Worm (Caenorhabditis elegans): Measurements from ENCODE around the gene eat-3.

The eat-3 gene

DNA sequence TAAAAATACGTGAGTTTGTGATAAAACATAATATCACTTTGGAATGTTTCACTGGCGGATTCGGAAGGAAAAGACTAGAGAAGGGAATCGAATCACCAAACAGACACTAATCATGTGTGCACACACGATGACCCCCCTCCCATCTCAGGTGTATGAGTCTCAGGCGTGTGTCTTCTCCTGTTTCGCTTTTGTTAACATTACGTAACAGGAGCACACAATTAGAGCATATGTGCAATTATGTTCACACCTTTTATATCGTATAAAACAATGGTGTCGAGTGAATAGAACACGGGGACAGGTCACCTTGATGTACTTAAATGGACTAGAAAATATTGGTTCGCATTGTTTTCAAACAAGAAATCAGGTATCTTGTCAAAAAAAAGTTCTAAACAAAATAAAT lies 7.9 kb upstream of the eat-3 start:
- TF ChIP-seq ztf-11 (tag; optimal IDR thresholded peaks at IDR 0.05): no peak
- TF ChIP-seq M03D4.4 (tag; optimal IDR thresholded peaks at IDR 0.05): no peak
- TF ChIP-seq nhr-12 (tag; optimal IDR thresholded peaks at IDR 0.05): no peak
- no peak for TF ChIP-seq flh-1 (GFP tag; optimal IDR thresholded peaks at IDR 0.05)
- TF ChIP-seq zip-8 (tag; optimal IDR thresholded peaks at IDR 0.05): peak; percentile 72
- TF ChIP-seq lsy-2 (tag; optimal IDR thresholded peaks at IDR 0.05): no peak
- peak; percentile 93 for TF ChIP-seq nhr-2 (tag; optimal IDR thresholded peaks at IDR 0.05)
- peak; percentile 38 for TF ChIP-seq unc-39 (tag; optimal IDR thresholded peaks at IDR 0.05)
- peak; percentile 30 for TF ChIP-seq cnd-1 (tag; optimal IDR thresholded peaks at IDR 0.05)
- TF ChIP-seq pha-4 (tag; optimal IDR thresholded peaks at IDR 0.05): peak; percentile 2
- no peak for TF ChIP-seq sem-2 (GFP tag; optimal IDR thresholded peaks at IDR 0.05)
- no peak for TF ChIP-seq mab-5 (tag; optimal IDR thresholded peaks at IDR 0.05)
- TF ChIP-seq nhr-76 (tag; optimal IDR thresholded peaks at IDR 0.05): no peak
- TF ChIP-seq lin-13 (tag; optimal IDR thresholded peaks at IDR 0.05): no peak
- no peak for TF ChIP-seq drap-1 (GFP tag; optimal IDR thresholded peaks at IDR 0.05)
- TF ChIP-seq ceh-39 (tag; optimal IDR thresholded peaks at IDR 0.05): no peak
- no peak for TF ChIP-seq mls-2 (tag; optimal IDR thresholded peaks at IDR 0.05)
- TF ChIP-seq ham-2 (GFP tag; optimal IDR thresholded peaks at IDR 0.05): no peak

DNA sequence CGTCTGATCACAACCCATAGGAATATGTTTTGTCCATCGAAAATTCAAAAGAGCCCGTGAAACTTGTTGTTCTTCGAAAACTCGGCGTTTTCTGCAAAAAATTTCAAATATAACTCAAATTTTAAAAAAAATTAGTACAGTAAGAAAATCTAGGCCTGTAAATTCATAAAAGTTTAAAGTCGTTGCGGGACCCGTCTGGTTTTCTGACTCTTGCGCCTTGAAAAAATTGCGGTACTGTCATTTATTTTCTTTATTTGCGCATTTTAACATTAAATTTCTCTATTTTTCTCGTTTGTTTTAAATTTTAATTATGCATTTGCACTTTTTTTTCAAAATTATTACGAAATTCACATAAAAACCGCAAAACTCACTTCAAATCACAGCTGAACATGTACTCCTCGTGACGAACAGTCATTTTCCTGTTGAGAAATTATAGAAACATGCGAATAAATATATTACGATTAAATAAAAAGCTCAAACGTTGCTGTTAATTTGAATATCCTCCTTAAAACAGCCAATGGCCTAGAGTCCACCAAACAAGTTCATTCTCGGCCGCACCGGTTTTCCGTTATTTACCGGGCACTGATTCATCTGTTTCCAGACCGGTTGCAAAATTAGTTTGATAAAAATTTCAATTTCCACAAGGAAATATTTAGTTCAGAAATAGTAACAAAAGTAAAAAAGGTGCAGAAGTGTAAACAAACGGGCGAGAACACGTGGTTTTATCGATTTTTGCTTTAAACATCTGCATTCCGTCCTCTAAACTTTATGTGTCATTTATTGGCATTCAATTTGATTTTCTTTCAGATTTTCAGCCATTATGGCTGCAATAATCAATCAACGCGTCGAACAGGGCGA lies 5.4 kb upstream of the eat-3 start, which contains the start of the genes csa-1 and wdfy-2:
Gene csa-1, minus strand, starts transcription at position 669 of the 858 bp plus-strand sequence.
Gene wdfy-2, plus strand, starts transcription at position 808 of the 858 bp plus-strand sequence.
- TF ChIP-seq sem-2 (GFP tag; optimal IDR thresholded peaks at IDR 0.05) (no peak), ceh-83 (GFP tag; optimal IDR thresholded peaks at IDR 0.05) (no peak), mls-2 (tag; optimal IDR thresholded peaks at IDR 0.05) (no peak), snpc-4 (tag; optimal IDR thresholded peaks at IDR 0.05) (no peak), nhr-2 (tag; optimal IDR thresholded peaks at IDR 0.05) (no peak), lsy-2 (tag; optimal IDR thresholded peaks at IDR 0.05) (no peak), ham-2 (GFP tag; optimal IDR thresholded peaks at IDR 0.05) (no peak), unc-120 (tag; optimal IDR thresholded peaks at IDR 0.05; ENCODE audit: poor library complexity, severe bottlenecking) (no peak)

DNA sequence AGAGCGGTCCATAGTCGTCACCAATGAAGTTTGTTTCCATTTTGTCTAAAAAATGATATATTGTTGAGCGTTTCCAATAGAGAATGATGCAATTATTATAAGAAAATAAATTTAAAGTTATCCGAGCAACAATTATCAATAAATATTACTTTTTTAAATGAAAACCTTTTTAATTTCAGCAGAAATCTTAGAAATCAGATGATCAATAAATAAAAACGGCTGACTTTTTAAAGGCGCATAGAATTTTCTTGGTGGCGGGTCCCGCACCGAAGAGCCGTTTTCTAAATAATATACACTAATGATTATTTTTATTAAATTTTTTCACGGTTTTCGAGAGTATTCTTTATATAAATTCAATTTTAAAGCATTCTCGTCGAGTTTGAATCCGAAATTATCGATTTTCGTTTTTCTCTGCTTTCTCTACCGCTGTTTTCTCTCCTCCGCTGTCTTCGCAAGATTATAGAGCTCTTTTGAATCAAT lies 1.8 kb upstream of the eat-3 start, which contains the start of gene rab-39:
Gene rab-39, minus strand, starts transcription at position 51 of the 480 bp plus-strand sequence.
- peak; percentile 36 for TF ChIP-seq mep-1 (tag; optimal IDR thresholded peaks at IDR 0.05)
- TF ChIP-seq snpc-4 (tag; optimal IDR thresholded peaks at IDR 0.05): no peak
- no peak for TF ChIP-seq lin-32 (GFP tag; optimal IDR thresholded peaks at IDR 0.05)
- TF ChIP-seq lsy-2 (tag; optimal IDR thresholded peaks at IDR 0.05): peak; percentile 12
- peak; percentile 74 for TF ChIP-seq ces-1 (GFP tag; optimal IDR thresholded peaks at IDR 0.05)

DNA sequence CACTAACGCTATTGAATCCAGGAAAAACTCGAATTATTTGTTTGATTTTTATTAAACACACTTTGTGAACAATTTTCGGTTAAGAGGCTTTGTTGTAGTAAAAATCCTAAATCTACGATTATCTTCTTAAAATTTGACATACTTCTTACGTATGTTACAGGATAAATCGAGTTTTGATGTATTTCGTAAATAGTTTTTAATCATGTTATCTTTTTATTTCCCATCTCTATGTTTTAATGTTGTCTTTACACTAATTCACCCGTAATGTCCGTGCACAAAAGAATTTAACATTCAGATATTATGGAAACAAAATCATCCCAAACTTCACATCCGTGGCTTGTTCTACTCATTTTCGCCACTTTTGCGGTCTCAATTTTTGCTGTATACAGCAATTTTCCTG lies 1.0 kb upstream of the eat-3 start, which contains the start of gene egli-1:
Gene egli-1, plus strand, starts transcription at position 301 of the 400 bp plus-strand sequence.
- TF ChIP-seq unc-120 (tag; optimal IDR thresholded peaks at IDR 0.05; ENCODE audit: poor library complexity, severe bottlenecking) (no peak), mls-2 (tag; optimal IDR thresholded peaks at IDR 0.05) (no peak), elt-1 (tag; optimal IDR thresholded peaks at IDR 0.05; ENCODE audit: borderline replicate concordance, insufficient read depth) (no peak), cnd-1 (tag; optimal IDR thresholded peaks at IDR 0.05) (no peak), sem-2 (GFP tag; optimal IDR thresholded peaks at IDR 0.05) (no peak)

DNA sequence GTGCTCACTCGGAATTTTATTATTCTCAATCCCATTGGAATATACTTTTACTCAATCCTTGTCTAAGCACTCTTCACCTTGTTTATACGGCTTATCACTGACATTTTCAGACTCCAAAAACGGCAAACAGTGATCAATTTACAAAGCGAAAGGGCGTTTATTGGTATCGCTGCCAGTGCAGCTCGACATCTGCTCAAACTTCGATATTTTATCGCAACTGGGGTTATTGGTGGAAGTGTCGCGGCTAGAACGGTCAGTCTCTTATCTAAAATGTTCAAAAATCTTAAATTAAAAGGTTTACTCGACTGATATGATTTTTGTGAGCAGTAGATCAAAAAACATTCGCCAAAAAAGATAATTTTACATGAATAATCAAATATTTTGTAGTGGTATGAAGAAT lies 881 bp downstream of the eat-3 start:
- TF ChIP-seq mep-1 (tag; optimal IDR thresholded peaks at IDR 0.05): no peak
- no peak for TF ChIP-seq zip-8 (tag; optimal IDR thresholded peaks at IDR 0.05)
- no peak for TF ChIP-seq flh-1 (GFP tag; optimal IDR thresholded peaks at IDR 0.05)
- TF ChIP-seq mab-5 (tag; optimal IDR thresholded peaks at IDR 0.05): no peak

DNA sequence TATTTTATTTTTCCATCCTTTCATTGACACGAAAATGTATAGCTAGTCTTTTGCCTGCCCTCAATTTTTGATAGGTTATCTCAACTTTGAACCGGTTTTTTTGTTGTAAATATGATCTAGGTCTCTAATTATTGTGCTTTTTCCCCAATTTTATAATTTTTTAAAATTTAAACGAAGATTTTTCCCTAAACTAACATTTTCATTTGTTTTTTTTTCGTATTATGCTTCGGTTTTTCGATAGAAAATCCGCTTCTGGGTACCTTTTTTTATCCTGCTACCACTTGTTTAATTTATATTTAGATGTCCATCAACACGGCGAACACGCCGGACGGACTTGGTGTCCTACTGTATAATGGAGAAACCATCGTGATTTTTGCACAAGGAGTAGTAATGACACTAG lies 4.8 kb downstream of the eat-3 start, which contains the start of gene wbp-2:
Gene wbp-2, plus strand, starts transcription at position 301 of the 400 bp plus-strand sequence.
- TF ChIP-seq mls-2 (tag; optimal IDR thresholded peaks at IDR 0.05): no peak
- TF ChIP-seq nhr-2 (tag; optimal IDR thresholded peaks at IDR 0.05): no peak
- no peak for TF ChIP-seq lsy-2 (tag; optimal IDR thresholded peaks at IDR 0.05)
- no peak for TF ChIP-seq snpc-4 (tag; optimal IDR thresholded peaks at IDR 0.05)
- TF ChIP-seq cnd-1 (tag; optimal IDR thresholded peaks at IDR 0.05): no peak
- TF ChIP-seq pha-4 (tag; optimal IDR thresholded peaks at IDR 0.05): no peak
- TF ChIP-seq elt-1 (tag; optimal IDR thresholded peaks at IDR 0.05; ENCODE audit: borderline replicate concordance, insufficient read depth): no peak
- TF ChIP-seq drap-1 (GFP tag; optimal IDR thresholded peaks at IDR 0.05): no peak
- TF ChIP-seq lin-13 (tag; optimal IDR thresholded peaks at IDR 0.05): no peak
- TF ChIP-seq unc-39 (tag; optimal IDR thresholded peaks at IDR 0.05): no peak
- no peak for TF ChIP-seq nhr-12 (tag; optimal IDR thresholded peaks at IDR 0.05)

Measured in whole organism, mixed stage, embryonic.